Fruit fly (Drosophila melanogaster): ENCODE results near the gene CG17776.

Gene CG17776

DNA sequence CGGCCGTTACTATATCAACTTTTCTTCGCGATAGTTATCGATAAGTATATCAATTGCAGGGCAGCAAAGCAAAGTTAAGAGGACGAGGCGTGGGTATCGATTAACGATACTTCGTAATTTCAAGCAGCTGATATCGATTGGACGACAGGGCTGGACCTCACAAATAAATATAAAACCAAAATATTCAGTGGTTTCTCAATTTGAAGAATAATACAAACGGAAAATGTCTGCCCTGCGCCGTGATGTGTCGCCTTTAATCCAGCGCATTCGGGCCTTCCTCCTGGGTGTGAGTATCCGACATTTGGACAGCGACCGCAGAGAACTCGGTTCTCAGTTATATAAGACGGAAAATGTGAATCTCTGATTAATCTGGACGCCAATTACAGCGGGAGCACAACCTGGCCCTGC lies 12.1 kb upstream of the CG17776 start, which contains the start of gene ND-B14.5A (continued):
- TF ChIP-seq CG15514 (GFP tag; optimal IDR thresholded peaks at IDR 0.05) (peak; percentile 72), Asciz (GFP tag; optimal IDR thresholded peaks at IDR 0.05) (no peak), E2f2 (GFP tag; IDR thresholded peaks at IDR 0.05) (peak; percentile 71), phol (tag; optimal IDR thresholded peaks at IDR 0.05) (peak; percentile 16), stwl (tag; optimal IDR thresholded peaks at IDR 0.05) (peak; percentile 74), CG10267 (tag; optimal IDR thresholded peaks at IDR 0.05) (peak; percentile 14), Ets97D (GFP tag; optimal IDR thresholded peaks at IDR 0.05) (peak; percentile 40), CG7928 (GFP tag; optimal IDR thresholded peaks at IDR 0.05) (peak; percentile 88), gfzf (GFP tag; optimal IDR thresholded peaks at IDR 0.05) (peak; percentile 28), sna (GFP tag; IDR thresholded peaks at IDR 0.05; ENCODE audit: partially characterized antibody) (peak; percentile 93), Bdp1 (GFP tag; optimal IDR thresholded peaks at IDR 0.05) (no peak), CG15011 (GFP tag; optimal IDR thresholded peaks at IDR 0.05) (no peak), Dbx (GFP tag; IDR thresholded peaks at IDR 0.05) (no peak), Dp (GFP tag; optimal IDR thresholded peaks at IDR 0.05) (peak; percentile 67), fd3F (GFP tag; optimal IDR thresholded peaks at IDR 0.05) (no peak), CG4617 (GFP tag; optimal IDR thresholded peaks at IDR 0.05; ENCODE audit: borderline replicate concordance) (peak; percentile 61), lab (GFP tag; optimal IDR thresholded peaks at IDR 0.05) (no peak), ems (GFP tag; optimal IDR thresholded peaks at IDR 0.05) (no peak)

DNA sequence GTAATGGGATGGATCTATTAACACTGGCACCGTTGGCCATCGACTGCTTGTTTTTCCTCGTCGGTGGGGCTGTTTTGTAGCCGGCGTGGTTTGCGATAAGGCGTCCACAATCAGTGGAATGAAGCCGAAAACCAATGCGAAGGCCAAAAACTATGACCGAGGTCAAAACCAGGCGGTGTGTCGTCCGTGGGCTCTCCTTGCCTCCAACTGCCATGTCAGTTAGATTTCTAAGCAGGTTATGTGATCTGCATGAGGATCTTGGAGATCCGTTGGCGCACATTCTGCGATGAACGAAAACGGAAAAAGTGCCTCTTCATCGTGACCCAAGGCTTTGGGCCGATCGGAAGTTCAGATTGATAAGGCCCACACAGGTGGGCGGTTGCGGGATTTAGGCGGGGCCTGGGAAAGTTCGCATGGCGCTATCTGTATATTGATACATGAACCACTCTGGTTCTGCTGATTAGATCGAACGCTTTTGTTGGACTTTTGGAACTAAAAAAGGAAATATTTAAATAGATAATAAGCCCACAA lies 9.2 kb upstream of the CG17776 start, which contains the start of gene Cyp4d14:
TSS of gene Cyp4d14 (minus strand) at position 51 of the 531 bp plus-strand sequence.
- TF ChIP-seq Dek (tag; optimal IDR thresholded peaks at IDR 0.05) (no peak), sens (GFP tag) (no peak), Asciz (GFP tag; optimal IDR thresholded peaks at IDR 0.05) (no peak), luna (GFP tag; optimal IDR thresholded peaks at IDR 0.05) (no peak), CG10366 (GFP tag; IDR thresholded peaks at IDR 0.05) (no peak), Atf-2 (GFP tag; optimal IDR thresholded peaks at IDR 0.05) (no peak), CTCF (GFP tag; optimal IDR thresholded peaks at IDR 0.05) (no peak), grn (GFP tag; optimal IDR thresholded peaks at IDR 0.05) (peak; percentile 56), sug (tag; optimal IDR thresholded peaks at IDR 0.05) (peak; percentile 91), CG5953 (GFP tag; IDR thresholded peaks at IDR 0.05) (no peak), Hmr (GFP tag; optimal IDR thresholded peaks at IDR 0.05) (no peak), otp (GFP tag; IDR thresholded peaks at IDR 0.05) (no peak), Dbx (GFP tag; IDR thresholded peaks at IDR 0.05) (0 out of 3 replicates have a peak, but pooled peaks have one; percentile 7), CG14710 (tag; optimal IDR thresholded peaks at IDR 0.05) (no peak), Hr78 (GFP tag; optimal IDR thresholded peaks at IDR 0.05) (peak in 1 of 2 experiments; percentile 64), Med (GFP tag) (peak; percentile 48), CG33213 (GFP tag; optimal IDR thresholded peaks at IDR 0.05) (no peak), D19A (tag; optimal IDR thresholded peaks at IDR 0.05) (no peak), knrl (GFP tag; IDR thresholded peaks at IDR 0.05; ENCODE audit: partially characterized antibody) (no peak), ftz-f1 (GFP tag; optimal IDR thresholded peaks at IDR 0.05) (peak; percentile 60), exex (tag; optimal IDR thresholded peaks at IDR 0.05) (no peak)

DNA sequence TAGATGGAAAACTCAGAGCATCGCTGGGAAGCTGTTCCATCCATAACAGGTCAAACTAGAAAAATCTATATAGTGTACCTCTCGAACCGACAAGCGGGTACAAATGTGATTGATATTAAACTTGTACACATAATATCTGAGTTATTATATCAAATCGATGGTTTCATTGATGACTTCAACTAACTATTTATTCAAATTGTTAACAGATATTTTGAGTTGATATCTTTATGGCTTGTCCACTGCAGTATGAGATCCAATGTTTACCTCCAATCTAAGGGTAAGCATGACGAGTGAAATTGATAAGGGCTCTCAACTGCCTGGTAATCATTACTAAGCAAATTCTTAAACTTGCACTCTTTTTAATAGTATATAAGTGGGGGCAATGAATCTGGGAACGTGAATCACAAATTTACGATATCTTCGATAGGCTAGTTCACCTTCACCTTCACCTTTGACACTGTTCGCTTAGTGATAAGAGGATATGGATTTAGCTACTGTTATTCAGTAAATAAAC lies 8.5 kb upstream of the CG17776 start, which contains the start of gene Cyp4d2:
TSS of gene Cyp4d2 (plus strand) at position 51 of the 514 bp plus-strand sequence.
- TF ChIP-seq CG7357 (GFP tag; IDR thresholded peaks at IDR 0.05) (no peak), Hr78 (GFP tag; optimal IDR thresholded peaks at IDR 0.05) (peak in 1 of 2 experiments; percentile 47), vfl (GFP tag; optimal IDR thresholded peaks at IDR 0.05) (no peak), disco-r (GFP tag; optimal IDR thresholded peaks at IDR 0.05) (no peak), CG11560 (tag; IDR thresholded peaks at IDR 0.05) (no peak)
